Worm (Caenorhabditis elegans): ENCODE results near the gene cex-2.

ce11 chrII:7863480-7864125, 28.4 kb upstream of the cex-2 start:
- TF ChIP-seq ztf-11 (tag; optimal IDR thresholded peaks at IDR 0.05) (no peak), dve-1 (tag; optimal IDR thresholded peaks at IDR 0.05; ENCODE audit: insufficient read depth) (no peak), ama-1 (optimal IDR thresholded peaks at IDR 0.05) (no peak), nhr-77 (tag; optimal IDR thresholded peaks at IDR 0.05) (no peak), dmd-9 (GFP tag; IDR thresholded peaks at IDR 0.05) (no peak), zip-2 (tag; optimal IDR thresholded peaks at IDR 0.05) (no peak), dmd-6 (GFP tag; IDR thresholded peaks at IDR 0.05) (no peak), mep-1 (tag; optimal IDR thresholded peaks at IDR 0.05) (no peak), dpl-1 (GFP tag; optimal IDR thresholded peaks at IDR 0.05) (peak; percentile 1), egl-27 (tag; optimal IDR thresholded peaks at IDR 0.05) (no peak), nhr-25 (tag; optimal IDR thresholded peaks at IDR 0.05; ENCODE audit: borderline replicate concordance, insufficient read depth) (no peak), mxl-3 (GFP tag; optimal IDR thresholded peaks at IDR 0.05) (no peak), nhr-6 (tag; optimal IDR thresholded peaks at IDR 0.05) (no peak)

Measured in whole organism, L4 larva.